Fruit fly (Drosophila melanogaster) whole organism, embryonic: ENCODE data around the gene CG42571.

Source experiments
- B-H1 ChIP-seq: fragments of 200-800 bp; sonication (Bioruptor generic); IDR thresholded peaks from 3 replicates; pipeline ENCODE4 v1.3.6; 2022; ENCODE audit warnings: missing biosample characterization, missing genetic modification characterization
- BEAF-32 ChIP-seq: fragments of 200-800 bp; sonication (Bioruptor generic); optimal IDR thresholded peaks from 3 replicates; lab custom pipeline; 2017; ENCODE audit warnings: missing biosample characterization, missing genetic modification characterization, mild to moderate bottlenecking, moderate library complexity, missing genetic modification reagents
- C15 ChIP-seq: fragments of 200-800 bp; sonication (Bioruptor generic); IDR thresholded peaks from 3 replicates; pipeline ENCODE4 v1.3.6; 2022; ENCODE audit warnings: missing biosample characterization, missing genetic modification characterization
- CG10147 ChIP-seq: fragments of 200-800 bp; sonication (Bioruptor generic); optimal IDR thresholded peaks from 2 replicates; lab custom pipeline; 2019; ENCODE audit warnings: missing biosample characterization, mild to moderate bottlenecking, missing genetic modification characterization, moderate library complexity
- CG1024 ChIP-seq: fragments of 200-800 bp; sonication (Bioruptor generic); IDR thresholded peaks from 2 replicates; pipeline ENCODE4 v1.3.6; 2022; ENCODE audit warnings: missing biosample characterization, missing genetic modification characterization
- CG10462 ChIP-seq: fragments of 200-800 bp; sonication (Bioruptor generic); optimal IDR thresholded peaks from 2 replicates; lab custom pipeline; 2016; ENCODE audit warnings: missing biosample characterization, missing genetic modification characterization
- CG10565 ChIP-seq: fragments of 200-800 bp; sonication (Bioruptor generic); optimal IDR thresholded peaks from 3 replicates; lab custom pipeline; 2016; ENCODE audit warnings: missing biosample characterization, mild to moderate bottlenecking, missing genetic modification characterization
- CG11085 ChIP-seq: fragments of 200-800 bp; sonication (Bioruptor generic); IDR thresholded peaks from 2 replicates; pipeline ENCODE4 v1.3.6; 2022; ENCODE audit warnings: missing biosample characterization, missing genetic modification characterization
- CG11504 ChIP-seq: fragments of 200-800 bp; sonication (Bioruptor generic); optimal IDR thresholded peaks from 3 replicates; lab custom pipeline; 2019; ENCODE audit warnings: missing biosample characterization, mild to moderate bottlenecking, missing genetic modification characterization, moderate library complexity
- CG11723 ChIP-seq: fragments of 200-800 bp; sonication (Bioruptor generic); optimal IDR thresholded peaks from 2 replicates; lab custom pipeline; 2017; ENCODE audit warnings: missing biosample characterization, mild to moderate bottlenecking, missing genetic modification characterization
- CG1233 ChIP-seq: fragments of 200-800 bp; sonication (Bioruptor generic); optimal IDR thresholded peaks from 4 replicates; lab custom pipeline; 2018; ENCODE audit warnings: missing biosample characterization, mild to moderate bottlenecking, missing genetic modification characterization
- CG14710 ChIP-seq: fragments of 200-800 bp; sonication (Bioruptor generic); optimal IDR thresholded peaks from 3 replicates; lab custom pipeline; 2019; ENCODE audit warnings: missing biosample characterization, mild to moderate bottlenecking, missing genetic modification characterization, moderate library complexity
- CG15479 ChIP-seq: fragments of 200-800 bp; sonication (Bioruptor generic); optimal IDR thresholded peaks from 3 replicates; lab custom pipeline; 2019; ENCODE audit warnings: missing biosample characterization, mild to moderate bottlenecking, missing genetic modification characterization, moderate library complexity
- CG1647 ChIP-seq: fragments of 200-800 bp; sonication (Bioruptor generic); optimal IDR thresholded peaks from 3 replicates; lab custom pipeline; 2016; ENCODE audit warnings: missing biosample characterization, missing genetic modification characterization
- CG17802 ChIP-seq: fragments of 200-800 bp; sonication (Bioruptor generic); optimal IDR thresholded peaks from 2 replicates; lab custom pipeline; 2018; ENCODE audit warnings: missing biosample characterization, mild to moderate bottlenecking, missing genetic modification characterization, moderate library complexity
- CG18619 ChIP-seq: fragments of 200-800 bp; sonication (Bioruptor generic); optimal IDR thresholded peaks from 3 replicates; lab custom pipeline; 2017; ENCODE audit warnings: missing biosample characterization, mild to moderate bottlenecking, missing genetic modification characterization
- CG3407 ChIP-seq: fragments of 200-800 bp; sonication (Bioruptor generic); optimal IDR thresholded peaks from 2 replicates; lab custom pipeline; 2018; ENCODE audit warnings: missing biosample characterization, mild to moderate bottlenecking, missing genetic modification characterization
- CG3995 ChIP-seq: fragments of 200-800 bp; sonication (Bioruptor generic); optimal IDR thresholded peaks from 3 replicates; lab custom pipeline; 2016; ENCODE audit warnings: missing biosample characterization, missing genetic modification characterization
- CG42726 ChIP-seq: fragments of 200-800 bp; sonication (Bioruptor generic); IDR thresholded peaks from 2 replicates; pipeline ENCODE4 v1.3.6; 2022; ENCODE audit warnings: missing biosample characterization, missing genetic modification characterization; ENCODE audit not compliant: partially characterized antibody
- CG6813 ChIP-seq: fragments of 200-800 bp; sonication (Bioruptor generic); optimal IDR thresholded peaks from 2 replicates; lab custom pipeline; 2017; ENCODE audit warnings: missing biosample characterization, missing genetic modification characterization, mild to moderate bottlenecking, moderate library complexity, missing genetic modification reagents
- CG8290 ChIP-seq, 3 experiments: fragments of 200-800 bp; sonication (Bioruptor generic); optimal IDR thresholded peaks; 2 replicates each; lab custom pipeline; 2016 to 2019; ENCODE audit warnings: missing biosample characterization in 3 of 3, missing genetic modification characterization in 3 of 3, mild to moderate bottlenecking in 2 of 3, moderate library complexity in 1 of 3
- Doc3 ChIP-seq: fragments of 200-800 bp; sonication (Bioruptor generic); IDR thresholded peaks from 3 replicates; pipeline ENCODE4 v1.3.6; 2022; ENCODE audit warnings: missing biosample characterization, missing genetic modification characterization; ENCODE audit not compliant: partially characterized antibody
- Dp ChIP-seq: fragments of 200-800 bp; sonication (Bioruptor generic); optimal IDR thresholded peaks from 2 replicates; lab custom pipeline; 2018; ENCODE audit warnings: missing biosample characterization, mild to moderate bottlenecking, missing genetic modification characterization, moderate library complexity
- Fer1 ChIP-seq: fragments of 200-800 bp; sonication (Bioruptor generic); optimal IDR thresholded peaks from 2 replicates; lab custom pipeline; 2017; ENCODE audit warnings: missing biosample characterization, mild to moderate bottlenecking, missing genetic modification characterization
- H2.0 ChIP-seq: fragments of 200-800 bp; sonication (Bioruptor generic); IDR thresholded peaks from 2 replicates; pipeline ENCODE4 v1.3.6; 2022; ENCODE audit warnings: missing biosample characterization, missing genetic modification characterization
- Hsf ChIP-seq: fragments of 200-800 bp; sonication (Bioruptor generic); optimal IDR thresholded peaks from 3 replicates; lab custom pipeline; 2016; ENCODE audit warnings: missing biosample characterization, missing genetic modification characterization
- Optix ChIP-seq: fragments of 200-800 bp; sonication (Bioruptor generic); IDR thresholded peaks from 3 replicates; pipeline ENCODE4 v1.3.6; 2022; ENCODE audit warnings: missing biosample characterization, missing genetic modification characterization
- Sin3A ChIP-seq: fragments of >200 bp; optimal IDR thresholded peaks from 2 replicates; lab custom pipeline; 2018
- Six4 ChIP-seq: fragments of 200-800 bp; sonication (Bioruptor generic); optimal IDR thresholded peaks from 2 replicates; lab custom pipeline; 2016; ENCODE audit warnings: missing biosample characterization, missing genetic modification characterization
- Sox102F ChIP-seq: fragments of 200-800 bp; sonication (Bioruptor generic); optimal IDR thresholded peaks from 2 replicates; lab custom pipeline; 2018; ENCODE audit warnings: missing biosample characterization, mild to moderate bottlenecking, missing genetic modification characterization, moderate library complexity
- Stat92E ChIP-seq, 3 experiments: fragments of >200 bp in 2 of 3; fragments of 200-800 bp in 1 of 3; sonication (Bioruptor generic) in 1 of 3; optimal IDR thresholded peaks; 2 replicates each; lab custom pipeline; 2017 to 2019; ENCODE audit warnings: missing biosample characterization in 3 of 3, missing genetic modification characterization in 3 of 3, mild to moderate bottlenecking in 1 of 3, moderate library complexity in 1 of 3
- ase ChIP-seq: fragments of 200-800 bp; sonication (Bioruptor generic); IDR thresholded peaks from 3 replicates; pipeline ENCODE4 v1.3.6; 2022; ENCODE audit warnings: missing biosample characterization, missing genetic modification characterization
- br ChIP-seq: fragments of >200 bp; optimal IDR thresholded peaks from 2 replicates; lab custom pipeline; 2017
- caup ChIP-seq: fragments of 200-800 bp; sonication (Bioruptor generic); optimal IDR thresholded peaks from 3 replicates; lab custom pipeline; 2017; ENCODE audit warnings: missing biosample characterization, mild to moderate bottlenecking, missing genetic modification characterization, moderate library complexity; ENCODE audit not compliant: severe bottlenecking
- croc ChIP-seq: fragments of 200-800 bp; sonication (Bioruptor generic); conservative IDR thresholded peaks from 3 replicates; pipeline ENCODE4 v1.3.6; 2022; ENCODE audit warnings: missing biosample characterization, missing genetic modification characterization
- da ChIP-seq: fragments of 200-800 bp; sonication (Bioruptor generic); optimal IDR thresholded peaks from 2 replicates; lab custom pipeline; 2016; ENCODE audit warnings: missing biosample characterization, missing genetic modification characterization
- dm ChIP-seq: fragments of 200-800 bp; sonication (Bioruptor generic); optimal IDR thresholded peaks from 3 replicates; lab custom pipeline; 2016; ENCODE audit warnings: missing biosample characterization, missing genetic modification characterization
- exex ChIP-seq: fragments of 200-800 bp; sonication (Bioruptor generic); optimal IDR thresholded peaks from 4 replicates; lab custom pipeline; 2018; ENCODE audit warnings: missing biosample characterization, mild to moderate bottlenecking, missing genetic modification characterization, moderate library complexity
- grau ChIP-seq: fragments of 200-800 bp; optimal IDR thresholded peaks from 3 replicates; lab custom pipeline; 2019; ENCODE audit warnings: missing biosample characterization, mild to moderate bottlenecking, missing genetic modification characterization, moderate library complexity
- hkb ChIP-seq, 2 experiments: fragments of 200-800 bp in 1 of 2; fragments of >200 bp in 1 of 2; sonication (Bioruptor generic) in 1 of 2; IDR thresholded peaks in 1 of 2; optimal IDR thresholded peaks in 1 of 2; 2 replicates each; pipeline versions ENCODE4 v1.3.6 to Lab custom; 2017 to 2022; ENCODE audit warnings: missing biosample characterization in 1 of 2, missing genetic modification characterization in 1 of 2
- ken ChIP-seq: fragments of 200-800 bp; sonication (Bioruptor generic); IDR thresholded peaks from 3 replicates; pipeline ENCODE4 v1.3.6; 2022; ENCODE audit warnings: missing biosample characterization, missing genetic modification characterization
- maf-S ChIP-seq: fragments of 200-800 bp; sonication (Bioruptor generic); optimal IDR thresholded peaks from 2 replicates; lab custom pipeline; 2016; ENCODE audit warnings: missing biosample characterization, missing genetic modification characterization
- pb ChIP-seq: fragments of 200-800 bp; sonication (Bioruptor generic); optimal IDR thresholded peaks from 3 replicates; lab custom pipeline; 2016; ENCODE audit warnings: missing biosample characterization, missing genetic modification characterization
- pnt ChIP-seq: fragments of 200-800 bp; sonication (Bioruptor generic); optimal IDR thresholded peaks from 3 replicates; lab custom pipeline; 2016; ENCODE audit warnings: missing biosample characterization, missing genetic modification characterization
- prd ChIP-seq, 3 experiments: fragments of >200 bp in 2 of 3; fragments of 200-800 bp in 1 of 3; sonication (Bioruptor generic) in 1 of 3; optimal IDR thresholded peaks in 2 of 3; IDR thresholded peaks in 1 of 3; 2 replicates in 2 of 3; 3 replicates in 1 of 3; pipeline versions ENCODE4 v1.3.6 to Lab custom; 2017 to 2022; ENCODE audit warnings: missing biosample characterization in 1 of 3, missing genetic modification characterization in 1 of 3
- slp2 ChIP-seq: fragments of 200-800 bp; sonication (Bioruptor generic); optimal IDR thresholded peaks from 2 replicates; lab custom pipeline; 2016; ENCODE audit warnings: missing biosample characterization, missing genetic modification characterization
- tin ChIP-seq: fragments of 200-800 bp; sonication (Bioruptor generic); optimal IDR thresholded peaks from 3 replicates; lab custom pipeline; 2016; ENCODE audit warnings: missing biosample characterization, missing genetic modification characterization
- usp ChIP-seq: fragments of >200 bp; optimal IDR thresholded peaks from 2 replicates; lab custom pipeline; 2017; ENCODE audit warnings: missing biosample characterization, missing genetic modification characterization

The CG42571 gene

dm6 chr3L:15715788-15716503 is at the start of gene CG42571 (continued):
- TF ChIP-seq Hsf = peak; percentile 11
- TF ChIP-seq CG10147 (GFP tag; lab: Kevin White, UChicago) = no peak
- no peak for TF ChIP-seq hkb (optimal IDR thresholded peaks at IDR 0.05; lab: Kevin White, UChicago)
- TF ChIP-seq hkb (GFP tag; IDR thresholded peaks at IDR 0.05; lab: Robert Waterston, UW) = peak; percentile 70
- no peak for TF ChIP-seq maf-S (GFP tag; lab: Kevin White, UChicago)
- no peak for TF ChIP-seq CG15479 (GFP tag; lab: Kevin White, UChicago)
- no peak for TF ChIP-seq ken (GFP tag; lab: Robert Waterston, UW)
- peak; percentile 71 for TF ChIP-seq CG6813 (GFP tag; lab: Kevin White, UChicago)
- TF ChIP-seq CG10565 (GFP tag; lab: Kevin White, UChicago) = no peak
- no peak for TF ChIP-seq slp2
- TF ChIP-seq CG10462 (GFP tag; lab: Kevin White, UChicago) = peak; percentile 20
- no peak for TF ChIP-seq CG3995 (GFP tag; lab: Kevin White, UChicago)
- TF ChIP-seq CG18619 (GFP tag; lab: Kevin White, UChicago) = peak; percentile 4
- TF ChIP-seq tin (GFP tag; lab: Kevin White, UChicago) = no peak
- no peak for TF ChIP-seq prd (optimal IDR thresholded peaks at IDR 0.05; lab: Kevin White, UChicago)
- peak; percentile 35; the same call in 1 of the 3 replicates for TF ChIP-seq prd (GFP tag; IDR thresholded peaks at IDR 0.05; lab: Robert Waterston, UW)
- no peak for TF ChIP-seq BEAF-32 (GFP tag; lab: Kevin White, UChicago)
- no peak for TF ChIP-seq pb (GFP tag; lab: Kevin White, UChicago)
- TF ChIP-seq dm (GFP tag; lab: Kevin White, UChicago) = no peak
- peak; percentile 38 for TF ChIP-seq Sox102F (GFP tag; lab: Kevin White, UChicago)
- TF ChIP-seq CG11504 (tag; lab: Kevin White, UChicago) = peak; percentile 26
- no peak for TF ChIP-seq exex (tag; lab: Kevin White, UChicago)
- TF ChIP-seq CG1647 (GFP tag; lab: Kevin White, UChicago) = no peak
- no peak for TF ChIP-seq br
- TF ChIP-seq pnt (GFP tag; lab: Kevin White, UChicago) = peak; percentile 3
- TF ChIP-seq Stat92E (GFP tag; optimal IDR thresholded peaks at IDR 0.05; lab: Kevin White, UChicago) = no peak
- TF ChIP-seq Sin3A = no peak
- TF ChIP-seq CG17802 = peak; percentile 38
- no peak for TF ChIP-seq Fer1 (GFP tag; lab: Kevin White, UChicago)
- no peak for TF ChIP-seq croc (GFP tag; lab: Robert Waterston, UW)
- no peak for TF ChIP-seq C15 (GFP tag; lab: Robert Waterston, UW)
- TF ChIP-seq CG1024 (GFP tag; lab: Robert Waterston, UW) = peak; percentile 37; the same call in 1 of the 2 replicates
- TF ChIP-seq CG11723 (GFP tag; lab: Kevin White, UChicago) = peak; percentile 23
- no peak for TF ChIP-seq caup (GFP tag; lab: Kevin White, UChicago)
- TF ChIP-seq CG11085 = no peak
- TF ChIP-seq Six4 (GFP tag; lab: Kevin White, UChicago) = peak; percentile 37
- TF ChIP-seq grau (tag; lab: Kevin White, UChicago) = peak; percentile 65
- no peak for TF ChIP-seq ase (GFP tag; lab: Robert Waterston, UW)
- TF ChIP-seq B-H1 = no peak; the same call in 2 of the 3 replicates
- TF ChIP-seq Dp (GFP tag; lab: Kevin White, UChicago) = no peak
- TF ChIP-seq CG14710 = peak; percentile 36
- no peak for TF ChIP-seq da (GFP tag; lab: Kevin White, UChicago)
- no peak for TF ChIP-seq usp
- TF ChIP-seq Optix (GFP tag; lab: Robert Waterston, UW) = no peak; the same call in 2 of the 3 replicates
- TF ChIP-seq CG42726 (GFP tag; lab: Robert Waterston, UW) = no peak
- TF ChIP-seq H2.0 (GFP tag; lab: Robert Waterston, UW) = no peak
- peak; percentile 76 for TF ChIP-seq CG3407
- no peak for TF ChIP-seq Doc3 (GFP tag; lab: Robert Waterston, UW)
- TF ChIP-seq CG8290 (GFP tag; optimal IDR thresholded peaks at IDR 0.05; lab: Kevin White, UChicago) = no peak
- peak; percentile 29 to 58 for TF ChIP-seq CG8290 (tag; optimal IDR thresholded peaks at IDR 0.05; lab: Kevin White, UChicago)
- TF ChIP-seq CG1233 (GFP tag; lab: Kevin White, UChicago) = peak; percentile 44
